Worm (Caenorhabditis elegans) whole organism, L1 larva: Measurements from ENCODE around the gene F46H5.5.

Source experiments
- nhr-11 ChIP-seq: fragments of 150-350 bp; optimal IDR thresholded peaks from 2 replicates; lab custom pipeline; 2014; ENCODE audit warnings: missing biosample characterization, missing genetic modification characterization
- nhr-76 ChIP-seq: sonication (generic microtip); optimal IDR thresholded peaks from 2 replicates; lab custom pipeline; 2017; ENCODE audit warnings: missing biosample characterization, missing genetic modification characterization

DNA sequence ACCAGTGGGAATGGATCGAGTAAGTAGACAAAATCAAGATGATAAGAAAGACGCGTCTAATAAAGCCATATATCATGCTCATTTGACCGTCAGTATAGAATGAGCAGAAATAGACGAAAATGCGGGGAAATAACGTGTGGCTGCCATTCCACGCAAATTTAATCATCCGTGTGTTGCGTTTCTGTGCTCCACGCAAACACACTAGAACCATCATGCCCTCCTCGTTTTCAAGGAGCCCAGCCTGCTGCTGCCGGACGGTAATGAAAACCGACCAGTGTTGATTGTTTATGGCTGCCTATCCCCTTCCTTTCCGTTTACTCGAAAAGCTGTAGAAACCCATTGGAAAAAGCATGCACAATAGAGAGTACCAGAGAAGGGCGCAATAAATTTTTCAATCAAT lies 36.6 kb downstream of the F46H5.5 start:
- no peak for TF ChIP-seq nhr-76 (tag; lab: Kevin White, UChicago)
- no peak for TF ChIP-seq nhr-11 (tag; lab: Kevin White, UChicago)
